Worm (Caenorhabditis elegans) whole organism, L4 larva: ENCODE results near the gene srt-43.
A peak's percentile ranks its signal among the peaks of the same experiment; 100 is the strongest.

Experiments
- R02D3.7 ChIP-seq: fragments of 150-350 bp; sonication (generic microtip); optimal IDR thresholded peaks from 3 replicates; lab custom pipeline; 2014; ENCODE audit warnings: missing biosample characterization, missing genetic modification characterization
- Y5F2A.4 ChIP-seq: fragments of 200-800 bp; sonication (Bioruptor generic); optimal IDR thresholded peaks from 2 replicates; lab custom pipeline; 2018; ENCODE audit warnings: mild to moderate bottlenecking, missing genetic modification characterization, missing compliant biosample characterization
- Y75B8A.6 ChIP-seq: fragments of 200-800 bp; sonication (Bioruptor generic); IDR thresholded peaks from 2 replicates; pipeline ENCODE4 v1.3.6; 2022; ENCODE audit warnings: missing genetic modification reagents, missing genetic modification characterization, missing compliant biosample characterization
- aha-1 ChIP-seq: fragments of 150-350 bp; peaks from one replicate; lab custom pipeline; 2014; ENCODE audit warnings: missing biosample characterization, missing genetic modification characterization
- ceh-62 ChIP-seq: sonication (generic microtip); optimal IDR thresholded peaks from 2 replicates; lab custom pipeline; 2017; ENCODE audit warnings: missing biosample characterization, missing genetic modification characterization
- daf-12 ChIP-seq: fragments of 150-350 bp; optimal IDR thresholded peaks from 2 replicates; lab custom pipeline; 2014; ENCODE audit warnings: missing biosample characterization, missing genetic modification reagents, missing genetic modification characterization
- daf-16 ChIP-seq, 3 experiments: sonication (generic microtip); optimal IDR thresholded peaks; 2 replicates each; lab custom pipeline; 2016 to 2017; ENCODE audit warnings: missing genetic modification characterization in 3 of 3, missing genetic modification reagents in 3 of 3, mild to moderate bottlenecking in 2 of 3, missing compliant biosample characterization in 2 of 3, missing biosample characterization in 1 of 3, moderate library complexity in 1 of 3
- daf-19 ChIP-seq: fragments of 200-800 bp; sonication (Bioruptor generic); conservative IDR thresholded peaks from 2 replicates; pipeline ENCODE4 v1.3.6; 2022; ENCODE audit warnings: missing genetic modification characterization, missing compliant biosample characterization
- dmd-6 ChIP-seq: fragments of 200-800 bp; sonication (Bioruptor generic); IDR thresholded peaks from 2 replicates; pipeline ENCODE4 v1.3.6; 2022; ENCODE audit warnings: missing genetic modification reagents, missing genetic modification characterization, missing compliant biosample characterization
- duxl-1 ChIP-seq: sonication (generic microtip); optimal IDR thresholded peaks from 2 replicates; lab custom pipeline; 2016; ENCODE audit warnings: mild to moderate bottlenecking, missing genetic modification characterization, moderate library complexity, missing compliant biosample characterization; ENCODE audit not compliant: poor library complexity
- fkh-10 ChIP-seq: fragments of 150-350 bp; optimal IDR thresholded peaks from 2 replicates; lab custom pipeline; 2014; ENCODE audit warnings: missing biosample characterization, missing genetic modification reagents, missing genetic modification characterization
- hif-1 ChIP-seq, 2 experiments: sonication (generic microtip); optimal IDR thresholded peaks; 2 replicates each; lab custom pipeline; 2016 to 2017; ENCODE audit warnings: missing compliant biosample characterization in 2 of 2, missing genetic modification characterization in 2 of 2, missing genetic modification reagents in 2 of 2, missing genotype in 2 of 2, mild to moderate bottlenecking in 1 of 2
- lin-1 ChIP-seq: fragments of 200-800 bp; sonication (Bioruptor generic); IDR thresholded peaks from 2 replicates; pipeline ENCODE4 v1.3.6; 2022; ENCODE audit warnings: missing genetic modification reagents, missing genetic modification characterization, missing compliant biosample characterization
- lin-38 ChIP-seq: fragments of 200-800 bp; sonication (Bioruptor generic); IDR thresholded peaks from 2 replicates; pipeline ENCODE4 v1.3.6; 2022; ENCODE audit warnings: missing genetic modification reagents, missing genetic modification characterization, missing compliant biosample characterization
- mep-1 ChIP-seq: fragments of 150-350 bp; sonication (generic microtip); optimal IDR thresholded peaks from 3 replicates; lab custom pipeline; 2014; ENCODE audit warnings: missing biosample characterization, missing genetic modification characterization
- mxl-3 ChIP-seq: fragments of 200-800 bp; sonication (Bioruptor generic); optimal IDR thresholded peaks from 2 replicates; lab custom pipeline; 2018; ENCODE audit warnings: mild to moderate bottlenecking, missing genetic modification characterization, missing compliant biosample characterization
- nhr-28 ChIP-seq: fragments of 150-350 bp; optimal IDR thresholded peaks from 2 replicates; lab custom pipeline; 2014; ENCODE audit warnings: missing biosample characterization, missing genetic modification characterization
- nhr-42 ChIP-seq: fragments of 200-800 bp; sonication (Bioruptor generic); IDR thresholded peaks from 2 replicates; pipeline ENCODE4 v1.3.6; 2022; ENCODE audit warnings: missing genetic modification characterization, missing compliant biosample characterization
- nhr-77 ChIP-seq: fragments of 150-350 bp; optimal IDR thresholded peaks from 2 replicates; lab custom pipeline; 2014; ENCODE audit warnings: missing biosample characterization, missing genetic modification characterization
- pqm-1 ChIP-seq: sonication (generic microtip); optimal IDR thresholded peaks from 2 replicates; lab custom pipeline; 2017; ENCODE audit warnings: missing biosample characterization, missing genetic modification characterization
- rbr-2 ChIP-seq: sonication (generic microtip); optimal IDR thresholded peaks from 2 replicates; lab custom pipeline; 2016; ENCODE audit warnings: missing genotype, missing genetic modification characterization, missing compliant biosample characterization
- saeg-2 ChIP-seq: fragments of 200-800 bp; sonication (Bioruptor generic); IDR thresholded peaks from 2 replicates; pipeline ENCODE4 v1.3.6; 2022; ENCODE audit warnings: missing genetic modification reagents, missing genetic modification characterization, missing compliant biosample characterization
- unc-62 ChIP-seq, 3 experiments: fragments of 150-350 bp in 1 of 3; sonication (generic microtip); optimal IDR thresholded peaks in 2 of 3; peaks in 1 of 3; 1 replicate in 1 of 3; 2 replicates in 2 of 3; lab custom pipeline; 2014 to 2017; ENCODE audit warnings: missing biosample characterization in 3 of 3, missing genetic modification characterization in 3 of 3, missing genetic modification reagents in 3 of 3, missing genotype in 1 of 3
- zip-2 ChIP-seq: fragments of 150-350 bp; optimal IDR thresholded peaks from 2 replicates; lab custom pipeline; 2014; ENCODE audit warnings: missing biosample characterization, missing genetic modification characterization

The srt-43 gene

DNA sequence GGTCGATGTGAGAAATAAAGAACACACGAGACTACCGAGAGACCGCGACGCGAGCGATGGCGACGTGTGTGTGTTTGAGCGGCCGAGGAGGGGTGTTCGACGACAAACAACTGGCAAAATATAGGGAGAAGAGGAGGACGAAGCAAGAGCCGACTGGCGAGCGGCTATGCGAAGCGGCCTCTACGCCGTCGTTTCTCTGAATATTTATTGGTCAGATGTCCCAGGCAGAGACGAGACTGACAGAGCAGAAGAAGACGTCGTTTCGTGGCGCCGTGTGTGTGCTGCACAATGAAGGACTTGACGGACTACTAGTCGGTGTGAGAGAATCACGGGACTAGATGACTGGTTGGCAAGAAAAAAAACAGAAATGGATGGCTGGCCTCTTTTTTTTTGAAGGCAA is 50.1 kb downstream of the srt-43 start (continued):
- TF ChIP-seq mxl-3 (GFP tag; lab: Kevin White, UChicago) (peak; percentile 11), fkh-10 (GFP tag; lab: Kevin White, UChicago) (peak; percentile 61), rbr-2 (tag; lab: Kevin White, UChicago) (peak; percentile 79), duxl-1 (no peak), nhr-42 (GFP tag; lab: Robert Waterston, UW) (no peak), daf-16 (GFP tag; optimal IDR thresholded peaks at IDR 0.05; lab: Kevin White, UChicago) (no peak), daf-16 (tag; optimal IDR thresholded peaks at IDR 0.05; lab: Kevin White, UChicago) (no peak)

DNA sequence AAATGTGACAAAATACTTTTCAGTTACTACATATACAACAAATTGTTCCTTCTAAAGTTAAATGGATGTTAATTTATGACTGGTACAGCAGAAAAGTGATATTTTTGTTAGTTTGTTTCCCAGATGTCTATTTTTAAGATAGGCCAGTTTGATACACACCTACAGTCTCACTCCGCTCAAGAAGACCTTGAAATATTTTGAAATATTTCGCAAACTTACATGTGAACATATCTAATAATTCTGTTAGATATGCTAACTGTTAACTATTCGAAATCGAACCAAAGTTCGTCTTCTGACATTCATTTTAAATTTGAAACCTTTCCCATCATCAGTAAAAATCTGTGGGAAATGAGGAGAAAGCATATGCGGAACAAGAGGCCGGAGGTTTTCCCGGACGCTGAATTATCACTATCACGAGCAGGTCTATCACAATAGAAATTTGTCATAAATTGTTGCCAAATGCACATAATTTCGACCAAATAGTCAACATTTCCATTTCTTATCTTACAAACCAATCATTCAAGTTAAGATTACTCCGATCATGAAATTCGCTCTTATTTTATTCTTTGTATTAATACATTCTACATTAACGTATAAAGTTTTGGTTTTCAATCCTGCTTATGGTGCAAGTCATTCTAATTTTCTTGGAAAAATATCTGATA is 50.9 kb downstream of the srt-43 start, which contains the start of the genes ZC443.4 and ugt-18:
Gene ZC443.4, minus strand, starts transcription at position 95 of the 662 bp plus-strand sequence.
Gene ugt-18, plus strand, starts transcription at position 469 of the 662 bp plus-strand sequence.
- TF ChIP-seq daf-19, result no peak
- no peak for TF ChIP-seq Y75B8A.6 (GFP tag; lab: Robert Waterston, UW)
- TF ChIP-seq daf-12 (tag; lab: Kevin White, UChicago), result no peak
- peak; percentile 62 for TF ChIP-seq nhr-28 (tag; lab: Kevin White, UChicago)
- no peak for TF ChIP-seq Y5F2A.4 (GFP tag; lab: Kevin White, UChicago)
- TF ChIP-seq dmd-6 (GFP tag; lab: Robert Waterston, UW), result 0 out of 2 replicates have a peak, but pooled peaks have one; percentile 10
- TF ChIP-seq lin-1, result no peak
- TF ChIP-seq pqm-1 (tag; lab: Kevin White, UChicago), result peak; percentile 60
- TF ChIP-seq lin-38, result no peak
- no peak for TF ChIP-seq saeg-2 (GFP tag; lab: Robert Waterston, UW)
- TF ChIP-seq hif-1 (tag; optimal IDR thresholded peaks at IDR 0.05; lab: Kevin White, UChicago), result no peak
- TF ChIP-seq zip-2 (tag; lab: Kevin White, UChicago), result no peak
- TF ChIP-seq nhr-77 (tag; lab: Kevin White, UChicago), result peak; percentile 56
- TF ChIP-seq unc-62 (GFP tag; optimal IDR thresholded peaks at IDR 0.05 in 1 of 2; lab: Kevin White, UChicago), result peak in 1 of 2 experiments; percentile 63
- TF ChIP-seq unc-62 (tag; optimal IDR thresholded peaks at IDR 0.05; lab: Kevin White, UChicago), result no peak
- TF ChIP-seq daf-16 (GFP tag; optimal IDR thresholded peaks at IDR 0.05; lab: Kevin White, UChicago), result no peak
- peak; percentile 28 for TF ChIP-seq daf-16 (tag; optimal IDR thresholded peaks at IDR 0.05; lab: Kevin White, UChicago)
- TF ChIP-seq ceh-62 (tag; lab: Kevin White, UChicago), result no peak
- no peak for TF ChIP-seq aha-1 (tag; lab: Kevin White, UChicago)
- no peak for TF ChIP-seq R02D3.7 (tag; lab: Kevin White, UChicago)
- no peak for TF ChIP-seq mep-1 (tag; lab: Kevin White, UChicago)
